Worm (Caenorhabditis elegans): ENCODE data around the gene M110.10.

The M110.10 gene

DNA sequence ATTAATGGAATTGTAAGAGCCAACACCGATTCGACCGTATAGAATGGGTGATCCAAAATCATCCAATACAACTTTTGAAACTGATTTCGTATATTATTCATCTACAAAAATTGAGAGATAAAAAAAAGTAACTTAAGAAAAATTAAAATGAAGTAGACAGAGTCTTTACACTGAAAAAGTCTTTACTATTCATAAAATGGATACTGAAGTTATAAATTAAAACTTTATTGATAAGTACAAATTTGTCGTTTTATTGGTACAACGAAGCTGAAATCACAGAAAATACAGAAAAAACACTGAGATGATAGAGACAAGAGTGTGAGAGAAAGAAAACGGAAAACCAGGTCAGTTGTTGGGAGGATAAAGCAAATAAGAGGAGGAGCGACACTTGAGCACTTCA lies at the start of gene M110.10:
M110.10 (minus strand) TSS at position 101 of the 400 bp plus-strand sequence.
- TF ChIP-seq pag-3 (tag; optimal IDR thresholded peaks at IDR 0.05; ENCODE audit: borderline replicate concordance) (no peak), T23F11.4 (GFP tag; optimal IDR thresholded peaks at IDR 0.05) (no peak), ceh-30 (tag; optimal IDR thresholded peaks at IDR 0.05) (no peak), sox-4 (tag; optimal IDR thresholded peaks at IDR 0.05) (no peak), sox-2 (GFP tag; IDR thresholded peaks at IDR 0.05) (no peak), pat-9 (tag; optimal IDR thresholded peaks at IDR 0.05) (no peak), nhr-232 (tag; optimal IDR thresholded peaks at IDR 0.05) (no peak), ceh-6 (GFP tag; optimal IDR thresholded peaks at IDR 0.05) (no peak), ref-2 (tag; optimal IDR thresholded peaks at IDR 0.05) (no peak), unc-3 (GFP tag; conservative IDR thresholded peaks at IDR 0.05) (no peak), unc-3 (tag; optimal IDR thresholded peaks at IDR 0.05) (no peak), hlh-13 (GFP tag; optimal IDR thresholded peaks at IDR 0.05) (no peak), hlh-30 (tag; optimal IDR thresholded peaks at IDR 0.05; ENCODE audit: insufficient read depth) (no peak), gmeb-2 (tag; optimal IDR thresholded peaks at IDR 0.05) (no peak), odd-2 (tag; optimal IDR thresholded peaks at IDR 0.05) (no peak), elt-4 (tag; optimal IDR thresholded peaks at IDR 0.05) (no peak), pha-4 (tag; optimal IDR thresholded peaks at IDR 0.05) (no peak), che-1 (tag; optimal IDR thresholded peaks at IDR 0.05) (no peak), rnt-1 (tag; optimal IDR thresholded peaks at IDR 0.05) (no peak)

DNA sequence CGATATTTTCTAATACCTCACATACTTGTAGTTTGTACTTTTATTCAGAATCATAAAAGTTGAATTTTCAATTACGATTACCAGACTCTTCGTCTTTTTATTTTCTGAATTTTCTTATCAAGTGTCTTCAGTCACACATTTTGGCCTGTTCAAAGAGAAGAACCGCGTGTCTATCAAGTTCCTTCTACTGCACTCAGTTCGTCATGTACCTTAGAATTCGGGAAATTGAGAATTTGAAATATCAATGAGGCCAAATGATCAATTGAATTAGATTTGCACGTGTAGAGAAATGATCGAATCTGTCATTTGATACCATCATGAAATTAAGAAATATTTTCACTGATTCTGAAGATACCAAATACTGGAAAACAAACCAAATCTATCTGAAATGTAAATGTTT lies 49.3 kb upstream of the M110.10 start:
- no peak for TF ChIP-seq ztf-16 (tag; optimal IDR thresholded peaks at IDR 0.05)
- no peak for TF ChIP-seq ceh-2 (tag; optimal IDR thresholded peaks at IDR 0.05)
- TF ChIP-seq hlh-13 (GFP tag; optimal IDR thresholded peaks at IDR 0.05) = no peak
- TF ChIP-seq eyg-1 (tag; optimal IDR thresholded peaks at IDR 0.05) = no peak
- no peak for TF ChIP-seq mec-3 (tag; optimal IDR thresholded peaks at IDR 0.05; ENCODE audit: borderline replicate concordance)
- TF ChIP-seq npax-4 (tag; optimal IDR thresholded peaks at IDR 0.05) = no peak
- TF ChIP-seq ahr-1 (tag; optimal IDR thresholded peaks at IDR 0.05) = no peak
- TF ChIP-seq pros-1 (tag; optimal IDR thresholded peaks at IDR 0.05) = no peak
- TF ChIP-seq ceh-14 (tag; optimal IDR thresholded peaks at IDR 0.05) = no peak
- TF ChIP-seq ets-4 (tag; optimal IDR thresholded peaks at IDR 0.05) = no peak
- no peak for TF ChIP-seq pax-1 (tag; optimal IDR thresholded peaks at IDR 0.05)
- TF ChIP-seq rnt-1 (tag; optimal IDR thresholded peaks at IDR 0.05) = no peak
- TF ChIP-seq hlh-6 (tag; optimal IDR thresholded peaks at IDR 0.05) = no peak
- TF ChIP-seq hlh-8 (tag; optimal IDR thresholded peaks at IDR 0.05) = no peak
- no peak for TF ChIP-seq ttx-3 (tag; optimal IDR thresholded peaks at IDR 0.05)
- no peak for TF ChIP-seq sox-2 (GFP tag; IDR thresholded peaks at IDR 0.05)
- no peak for TF ChIP-seq che-1 (tag; optimal IDR thresholded peaks at IDR 0.05)
- TF ChIP-seq pag-3 (tag; optimal IDR thresholded peaks at IDR 0.05; ENCODE audit: borderline replicate concordance) = no peak
- no peak for TF ChIP-seq ceh-31 (tag; optimal IDR thresholded peaks at IDR 0.05)
- no peak for TF ChIP-seq fax-1 (tag; optimal IDR thresholded peaks at IDR 0.05)

DNA sequence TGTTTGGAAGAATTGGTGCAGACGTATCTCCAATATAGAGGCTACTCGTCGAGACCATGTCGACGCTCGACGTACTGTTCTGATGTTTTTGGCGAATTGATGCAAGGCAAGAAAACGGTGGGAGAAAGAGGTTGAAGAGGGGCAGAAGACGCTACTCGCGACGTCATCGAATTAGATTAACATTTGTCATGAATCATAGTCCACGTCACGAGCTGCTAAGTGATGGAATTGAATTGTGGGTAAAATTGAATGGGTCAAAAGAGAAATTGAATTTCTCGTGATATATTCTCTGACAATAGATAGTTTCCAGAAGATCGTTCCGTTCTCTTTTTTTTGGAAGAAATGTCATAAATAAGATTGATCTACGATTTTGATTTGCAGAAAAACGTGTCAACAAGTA lies 45.4 kb upstream of the M110.10 start:
- TF ChIP-seq hlh-8 (tag; optimal IDR thresholded peaks at IDR 0.05) = no peak

DNA sequence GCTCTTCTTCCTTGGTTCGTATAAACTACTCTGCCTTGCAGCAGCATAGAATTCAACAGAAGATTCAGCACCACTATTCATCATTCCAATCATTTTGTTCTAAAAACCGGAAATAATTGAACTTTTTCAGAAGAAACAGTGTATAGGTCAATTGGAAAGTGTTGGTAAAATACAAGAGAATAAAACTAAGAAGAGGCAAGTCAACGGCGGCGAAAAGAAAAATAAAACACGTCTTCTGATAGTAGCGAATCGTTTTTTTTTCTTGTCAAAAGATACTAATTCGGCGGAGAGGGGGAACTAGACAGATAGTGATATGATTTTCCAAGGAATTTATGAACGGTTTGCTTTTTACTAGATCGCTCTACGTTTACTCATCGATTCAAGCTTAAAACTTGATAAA lies 44.8 kb upstream of the M110.10 start, which contains the start of gene F35C11.6:
F35C11.6 (minus strand) TSS at position 101 of the 400 bp plus-strand sequence.
- TF ChIP-seq F13H6.1 (tag; optimal IDR thresholded peaks at IDR 0.05) (no peak), sox-2 (GFP tag; IDR thresholded peaks at IDR 0.05) (no peak), unc-86 (tag; optimal IDR thresholded peaks at IDR 0.05) (no peak), ceh-14 (tag; optimal IDR thresholded peaks at IDR 0.05) (no peak), ceh-18 (tag; optimal IDR thresholded peaks at IDR 0.05) (no peak)

DNA sequence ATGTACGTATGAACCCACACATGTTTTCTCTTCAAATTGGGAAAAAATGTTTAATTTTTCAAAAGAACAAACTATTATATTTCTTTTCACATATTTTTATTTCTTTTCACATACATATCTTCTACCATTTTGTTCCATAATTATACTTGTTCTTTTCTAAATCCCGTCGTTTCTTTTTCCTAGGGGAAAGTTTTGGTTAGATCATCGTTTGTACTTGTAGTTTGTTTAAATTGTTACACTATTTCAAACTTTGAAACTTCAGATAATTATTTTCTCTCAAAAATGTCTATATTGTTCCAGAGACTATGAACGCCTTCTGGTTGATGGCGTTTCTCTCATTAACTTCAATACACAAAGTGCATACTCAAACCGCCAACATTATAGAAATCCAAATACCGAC lies 41.7 kb upstream of the M110.10 start, which contains the start of gene F35C11.7:
F35C11.7 (plus strand) TSS at position 301 of the 400 bp plus-strand sequence.
- no peak for TF ChIP-seq unc-86 (tag; optimal IDR thresholded peaks at IDR 0.05)

Measured in whole organism, late embryonic.